Fruit fly (Drosophila melanogaster): ENCODE data around the gene CG17549.

Gene CG17549

DNA sequence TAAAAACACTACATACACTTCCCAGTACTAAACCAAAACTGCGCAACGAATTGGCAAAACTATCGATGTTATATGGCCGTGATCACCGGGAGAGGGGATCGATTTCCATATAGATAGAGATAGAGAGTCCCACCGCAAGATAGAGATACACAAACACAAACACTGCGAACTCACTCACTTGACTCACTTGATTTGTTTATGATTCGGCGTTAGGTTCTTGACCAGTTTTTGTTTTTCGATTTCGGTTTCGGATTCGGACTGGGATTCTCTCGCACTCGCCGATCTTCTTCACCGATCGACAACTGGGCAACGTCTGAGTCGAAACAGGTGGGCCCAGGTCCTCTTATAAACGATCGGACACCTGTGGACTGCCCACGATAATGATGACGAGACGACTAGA is at the start of gene CG17549:
Gene CG17549, minus strand, starts transcription at position 327 of the 400 bp plus-strand sequence.
- TF ChIP-seq Blimp-1 (GFP tag; optimal IDR thresholded peaks at IDR 0.05): no peak
- no peak for TF ChIP-seq dsx (GFP tag; optimal IDR thresholded peaks at IDR 0.05; ENCODE audit: poor library complexity, severe bottlenecking)
- no peak for TF ChIP-seq Hr38 (GFP tag; optimal IDR thresholded peaks at IDR 0.05)
- no peak for TF ChIP-seq CG8319 (GFP tag; optimal IDR thresholded peaks at IDR 0.05)
- TF ChIP-seq achi (GFP tag; optimal IDR thresholded peaks at IDR 0.05): no peak
- TF ChIP-seq CG3032 (tag; optimal IDR thresholded peaks at IDR 0.05): no peak
- no peak for TF ChIP-seq Sox15 (GFP tag; optimal IDR thresholded peaks at IDR 0.05)

DNA sequence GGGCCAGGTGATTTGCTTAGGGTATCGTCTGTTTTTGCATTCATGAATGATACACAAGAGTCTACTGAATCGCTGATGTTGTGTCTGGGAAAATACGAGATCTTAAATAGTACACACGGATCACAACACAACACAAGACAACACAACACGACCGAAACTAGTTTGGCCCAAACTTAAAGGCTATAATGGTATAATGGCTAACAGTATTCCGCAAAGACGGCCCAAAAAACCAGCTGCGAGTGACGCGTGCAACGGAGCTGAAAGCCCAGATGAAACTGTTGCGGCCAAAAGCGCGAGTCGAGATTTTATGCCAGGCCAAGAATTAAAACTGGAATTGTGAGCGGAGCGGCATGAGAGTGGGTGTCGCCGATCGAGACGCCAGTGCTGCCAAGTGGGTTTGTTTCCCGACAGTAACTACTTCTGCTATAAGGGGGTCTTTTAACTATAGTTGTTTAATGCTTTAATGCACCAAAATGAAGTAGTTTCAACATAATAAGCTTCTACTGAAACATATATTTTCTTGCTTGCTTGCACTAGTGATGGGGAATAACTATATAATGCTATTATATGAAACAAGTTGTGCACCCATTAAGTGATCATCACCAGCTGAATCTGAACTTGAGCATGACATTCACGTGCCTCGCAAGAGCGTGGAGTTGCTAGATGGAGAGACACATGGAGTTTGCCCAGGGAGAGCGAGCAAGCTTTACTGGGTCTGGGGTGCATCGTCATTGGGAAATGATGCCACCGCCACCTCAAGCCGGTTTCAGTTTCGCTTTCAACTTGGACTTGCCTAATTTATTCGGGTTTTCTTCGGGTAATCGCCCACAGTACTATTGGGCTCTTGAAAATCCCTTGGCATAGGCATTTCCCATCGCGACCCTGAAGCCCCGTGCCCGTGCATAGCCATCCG is 49.1 kb upstream of the CG17549 start:
- TF ChIP-seq CG6276 (GFP tag; optimal IDR thresholded peaks at IDR 0.05) (no peak), Ets96B (tag; optimal IDR thresholded peaks at IDR 0.05) (peak; percentile 43), dac (GFP tag; optimal IDR thresholded peaks at IDR 0.05) (no peak), Smox (GFP tag; optimal IDR thresholded peaks at IDR 0.05) (no peak), Sox14 (GFP tag; optimal IDR thresholded peaks at IDR 0.05) (no peak), esn (GFP tag; optimal IDR thresholded peaks at IDR 0.05) (peak; percentile 44), CG7368 (GFP tag; optimal IDR thresholded peaks at IDR 0.05) (no peak), acj6 (GFP tag; optimal IDR thresholded peaks at IDR 0.05) (no peak), CG3919 (GFP tag; optimal IDR thresholded peaks at IDR 0.05) (no peak), vri (GFP tag; optimal IDR thresholded peaks at IDR 0.05) (no peak), CG31627 (GFP tag; optimal IDR thresholded peaks at IDR 0.05) (no peak), CG32006 (GFP tag; optimal IDR thresholded peaks at IDR 0.05) (peak; percentile 10), CG6854 (GFP tag; optimal IDR thresholded peaks at IDR 0.05) (peak; percentile 33), spab (GFP tag; optimal IDR thresholded peaks at IDR 0.05) (no peak), eg (GFP tag; IDR thresholded peaks at IDR 0.05) (peak; percentile 39; the same call in 1 of the 3 replicates), CG34406 (GFP tag; optimal IDR thresholded peaks at IDR 0.05) (no peak), dsx (GFP tag; optimal IDR thresholded peaks at IDR 0.05; ENCODE audit: poor library complexity, severe bottlenecking) (peak; percentile 38), ss (GFP tag; optimal IDR thresholded peaks at IDR 0.05) (peak; percentile 7 to 37), cyc (GFP tag; optimal IDR thresholded peaks at IDR 0.05) (no peak), CG6808 (GFP tag; optimal IDR thresholded peaks at IDR 0.05) (peak; percentile 99), Eip78C (GFP tag) (peak; percentile 76), fkh (GFP tag; optimal IDR thresholded peaks at IDR 0.05) (no peak), Eip75B (GFP tag; optimal IDR thresholded peaks at IDR 0.05) (peak; percentile 13), CG8632 (GFP tag; optimal IDR thresholded peaks at IDR 0.05) (peak; percentile 4), CG1621 (tag; optimal IDR thresholded peaks at IDR 0.05) (no peak), CG16779 (tag; optimal IDR thresholded peaks at IDR 0.05) (no peak), Lpt (GFP tag; optimal IDR thresholded peaks at IDR 0.05) (peak; percentile 18), CG9139 (GFP tag; optimal IDR thresholded peaks at IDR 0.05) (no peak), CG10631 (GFP tag; optimal IDR thresholded peaks at IDR 0.05) (no peak), CG15336 (GFP tag; IDR thresholded peaks at IDR 0.05) (peak; percentile 30; the same call in 1 of the 2 replicates), CG6163 (GFP tag; IDR thresholded peaks at IDR 0.05) (peak; percentile 36; the same call in 1 of the 3 replicates), CG10669 (GFP tag; optimal IDR thresholded peaks at IDR 0.05) (no peak), pdm3 (GFP tag; optimal IDR thresholded peaks at IDR 0.05) (peak; percentile 10), fd85E (GFP tag; optimal IDR thresholded peaks at IDR 0.05) (no peak), achi (GFP tag; optimal IDR thresholded peaks at IDR 0.05) (peak; percentile 23), CG8119 (GFP tag; IDR thresholded peaks at IDR 0.05) (peak; percentile 57; the same call in 2 of the 3 replicates), svp (GFP tag) (no peak), CG11294 (GFP tag; IDR thresholded peaks at IDR 0.05) (no peak), Hr4 (GFP tag; optimal IDR thresholded peaks at IDR 0.05) (peak; percentile 18), CG3032 (tag; optimal IDR thresholded peaks at IDR 0.05) (no peak), CG4318 (GFP tag; optimal IDR thresholded peaks at IDR 0.05) (no peak), CG6792 (GFP tag; optimal IDR thresholded peaks at IDR 0.05) (no peak), CG11902 (GFP tag; optimal IDR thresholded peaks at IDR 0.05) (no peak), Blimp-1 (GFP tag; optimal IDR thresholded peaks at IDR 0.05) (peak; percentile 50), Hr39 (GFP tag; optimal IDR thresholded peaks at IDR 0.05) (no peak)
